Worm (Caenorhabditis elegans) whole organism, early embryonic: ENCODE data around the gene aco-1.
A peak's percentile ranks its signal among the peaks of the same experiment; 100 is the strongest.

Source experiments
- B0310.2 ChIP-seq: sonication (generic microtip); optimal IDR thresholded peaks from 2 replicates; lab custom pipeline; 2016; ENCODE audit warnings: mild to moderate bottlenecking, missing genetic modification characterization, missing compliant biosample characterization
- F13C5.2 ChIP-seq: sonication (generic microtip); optimal IDR thresholded peaks from 2 replicates; lab custom pipeline; 2017; ENCODE audit warnings: mild to moderate bottlenecking, missing genetic modification characterization, inconsistent platforms, missing compliant biosample characterization
- aly-1 ChIP-seq: sonication (generic microtip); optimal IDR thresholded peaks from 2 replicates; lab custom pipeline; 2016; ENCODE audit warnings: missing genetic modification characterization, missing compliant biosample characterization
- ama-1 ChIP-seq: fragments of 150-350 bp; optimal IDR thresholded peaks from 2 replicates; lab custom pipeline; 2014
- ceh-13 ChIP-seq: fragments of 200-800 bp; sonication (Bioruptor generic); optimal IDR thresholded peaks from 2 replicates; lab custom pipeline; 2018; ENCODE audit warnings: mild to moderate bottlenecking, missing genetic modification characterization, missing compliant biosample characterization
- ceh-36 ChIP-seq: sonication (generic microtip); optimal IDR thresholded peaks from 2 replicates; lab custom pipeline; 2016; ENCODE audit warnings: missing genetic modification characterization, inconsistent platforms, missing compliant biosample characterization
- ets-7 ChIP-seq: sonication (generic microtip); optimal IDR thresholded peaks from 2 replicates; lab custom pipeline; 2016; ENCODE audit warnings: missing genotype, missing genetic modification characterization, missing compliant biosample characterization
- flt-1 ChIP-seq: fragments of 200-800 bp; sonication (Bioruptor generic); IDR thresholded peaks from 2 replicates; pipeline ENCODE4 v1.3.6; 2022; ENCODE audit warnings: missing genetic modification characterization, missing compliant biosample characterization
- hmbx-1 ChIP-seq: sonication (generic microtip); optimal IDR thresholded peaks from 2 replicates; lab custom pipeline; 2016; ENCODE audit warnings: mild to moderate bottlenecking, missing genetic modification characterization, missing compliant biosample characterization
- hmg-4 ChIP-seq: fragments of 200-800 bp; sonication (Bioruptor generic); optimal IDR thresholded peaks from 2 replicates; lab custom pipeline; 2018; ENCODE audit warnings: mild to moderate bottlenecking, missing genetic modification characterization, missing compliant biosample characterization
- hnd-1 ChIP-seq: sonication (generic microtip); optimal IDR thresholded peaks from 2 replicates; lab custom pipeline; 2016; ENCODE audit warnings: missing genetic modification characterization, missing compliant biosample characterization
- pes-1 ChIP-seq: fragments of 200-800 bp; sonication (Bioruptor generic); IDR thresholded peaks from 2 replicates; pipeline ENCODE4 v1.3.6; 2022; ENCODE audit warnings: missing genetic modification reagents, missing genetic modification characterization, missing compliant biosample characterization
- scrt-1 ChIP-seq: fragments of 200-800 bp; sonication (Bioruptor generic); IDR thresholded peaks from 2 replicates; pipeline ENCODE4 v1.3.6; 2022; ENCODE audit warnings: missing genetic modification characterization, missing compliant biosample characterization
- sea-1 ChIP-seq: fragments of 200-800 bp; sonication (Bioruptor generic); conservative IDR thresholded peaks from 2 replicates; pipeline ENCODE4 v1.3.6; 2022; ENCODE audit warnings: missing genetic modification characterization, missing compliant biosample characterization
- tbx-11 ChIP-seq: fragments of 200-800 bp; sonication (Bioruptor generic); IDR thresholded peaks from 2 replicates; pipeline ENCODE4 v1.3.6; 2022; ENCODE audit warnings: missing genetic modification characterization, missing compliant biosample characterization
- tbx-37 ChIP-seq: fragments of 200-800 bp; sonication (Bioruptor generic); conservative IDR thresholded peaks from 2 replicates; pipeline ENCODE4 v1.3.6; 2022; ENCODE audit warnings: missing genetic modification reagents, missing genetic modification characterization, missing compliant biosample characterization
- tra-4 ChIP-seq: sonication (generic microtip); optimal IDR thresholded peaks from 2 replicates; lab custom pipeline; 2017; ENCODE audit warnings: missing genetic modification characterization, missing compliant biosample characterization

Gene aco-1

DNA sequence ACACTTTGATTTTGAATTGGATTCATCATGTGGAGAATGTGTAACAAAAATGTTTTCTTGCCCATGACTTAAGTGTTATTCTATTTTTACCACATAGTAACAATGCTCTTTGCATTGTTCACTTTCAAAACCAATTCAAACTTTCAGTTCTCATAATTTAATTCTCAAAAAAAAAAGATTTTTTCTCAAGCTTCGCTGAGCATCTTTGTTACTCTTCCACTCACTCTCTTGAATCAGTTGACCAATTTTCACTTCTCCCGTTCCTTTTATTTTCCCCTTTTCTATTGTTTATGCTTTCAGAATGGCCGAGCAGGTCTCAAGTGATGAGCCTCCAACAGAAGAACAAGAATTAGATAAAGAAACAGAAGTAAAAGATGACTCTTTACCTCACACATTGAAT is 6.5 kb downstream of the aco-1 start, which contains the start of gene oct-2:
TSS of gene oct-2 (plus strand) at position 301 of the 400 bp plus-strand sequence.
- TF ChIP-seq F13C5.2: no peak

DNA sequence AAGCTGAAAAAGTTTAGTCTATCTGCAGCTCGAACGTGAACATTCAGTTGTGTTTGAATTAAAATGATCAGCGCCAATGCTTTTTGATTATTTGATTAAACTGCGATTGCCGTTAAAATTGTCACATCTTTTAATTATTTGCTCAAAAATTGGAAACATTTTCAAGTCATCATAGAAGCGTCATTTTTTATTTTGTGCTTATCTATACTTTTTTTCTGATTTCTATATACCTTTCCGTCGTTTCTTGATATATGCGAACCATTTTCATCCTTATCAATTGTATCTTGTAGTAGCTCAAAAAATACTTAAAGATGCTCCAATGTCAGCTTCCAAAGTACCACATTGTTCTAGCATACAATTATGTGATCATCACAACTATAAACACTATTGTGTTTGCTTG is 11.6 kb downstream of the aco-1 start:
- no peak for TF ChIP-seq ceh-13 (GFP tag; lab: Kevin White, UChicago)
- no peak for TF ChIP-seq tra-4
- no peak for TF ChIP-seq B0310.2 (tag; lab: Kevin White, UChicago)
- TF ChIP-seq tbx-11 (GFP tag; lab: Robert Waterston, UW): no peak

DNA sequence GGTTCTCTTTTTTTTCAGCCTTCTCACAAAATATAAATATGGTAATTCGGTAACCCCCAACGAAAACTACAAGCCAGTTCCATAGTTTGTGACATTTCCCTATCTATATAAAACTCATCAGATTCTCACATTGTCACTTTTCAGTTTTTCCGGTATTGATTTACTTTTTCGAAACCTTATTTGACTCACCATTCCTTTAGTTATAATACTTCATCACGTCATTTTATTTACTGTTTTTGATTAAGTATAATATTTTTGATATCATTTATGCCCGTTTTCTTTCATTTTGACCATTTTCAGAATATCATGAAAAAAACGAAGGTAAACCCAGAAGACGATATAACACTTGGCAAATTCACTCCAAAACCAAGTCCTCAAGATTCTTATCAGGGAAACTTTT is 12.2 kb downstream of the aco-1 start, which contains the start of gene pgp-3:
TSS of gene pgp-3 (plus strand) at position 301 of the 400 bp plus-strand sequence.
- TF ChIP-seq hmbx-1 (tag; lab: Kevin White, UChicago): no peak
- no peak for TF ChIP-seq ceh-36
- TF ChIP-seq ceh-13 (GFP tag; lab: Kevin White, UChicago): no peak

- TF ChIP-seq scrt-1 (GFP tag; lab: Robert Waterston, UW) (no peak), pes-1 (no peak), sea-1 (GFP tag; lab: Robert Waterston, UW) (no peak), flt-1 (GFP tag; lab: Robert Waterston, UW) (no peak), hmg-4 (GFP tag; lab: Kevin White, UChicago) (no peak), hmbx-1 (tag; lab: Kevin White, UChicago) (no peak), ceh-13 (GFP tag; lab: Kevin White, UChicago) (no peak), F13C5.2 (no peak), tbx-11 (GFP tag; lab: Robert Waterston, UW) (no peak), ama-1 (lab: Kevin White, UChicago) (no peak), aly-1 (tag; lab: Kevin White, UChicago) (no peak), ets-7 (tag; lab: Kevin White, UChicago) (no peak), ceh-36 (no peak), tbx-37 (no peak), tra-4 (no peak), hnd-1 (tag; lab: Kevin White, UChicago) (no peak)
Observed at ce11 chrX:11355856-11356255, 16.2 kb downstream of the aco-1 start.

DNA sequence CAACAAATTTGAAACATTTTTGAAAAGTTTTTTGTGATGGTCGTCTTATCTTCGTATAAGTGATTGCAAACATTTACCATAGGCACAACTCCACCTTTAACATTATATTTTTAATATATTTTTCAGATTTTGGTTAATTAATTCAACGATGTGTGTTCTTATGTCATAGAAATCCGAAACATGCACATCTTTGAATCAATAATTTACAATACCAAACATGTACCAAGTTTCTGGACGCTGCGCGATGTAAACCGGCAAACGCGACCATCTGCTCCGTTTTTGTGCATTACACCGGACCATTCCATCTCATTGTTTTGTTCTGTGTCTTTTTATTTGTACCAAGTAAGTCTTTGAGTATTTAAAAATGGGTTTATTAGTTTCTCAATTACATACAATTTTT is 17.8 kb downstream of the aco-1 start, which contains the start of gene pgp-4:
TSS of gene pgp-4 (plus strand) at position 301 of the 400 bp plus-strand sequence.
- TF ChIP-seq ceh-13 (GFP tag; lab: Kevin White, UChicago): no peak
- TF ChIP-seq tbx-37: no peak
- no peak for TF ChIP-seq pes-1
- TF ChIP-seq F13C5.2: no peak
- TF ChIP-seq scrt-1 (GFP tag; lab: Robert Waterston, UW): no peak
- TF ChIP-seq tbx-11 (GFP tag; lab: Robert Waterston, UW): no peak

ce11 chrX:11364914-11365313 is 25.2 kb downstream of the aco-1 start:
- TF ChIP-seq F13C5.2: no peak
- no peak for TF ChIP-seq scrt-1 (GFP tag; lab: Robert Waterston, UW)
- TF ChIP-seq ceh-36: no peak
- TF ChIP-seq ceh-13 (GFP tag; lab: Kevin White, UChicago): no peak

DNA sequence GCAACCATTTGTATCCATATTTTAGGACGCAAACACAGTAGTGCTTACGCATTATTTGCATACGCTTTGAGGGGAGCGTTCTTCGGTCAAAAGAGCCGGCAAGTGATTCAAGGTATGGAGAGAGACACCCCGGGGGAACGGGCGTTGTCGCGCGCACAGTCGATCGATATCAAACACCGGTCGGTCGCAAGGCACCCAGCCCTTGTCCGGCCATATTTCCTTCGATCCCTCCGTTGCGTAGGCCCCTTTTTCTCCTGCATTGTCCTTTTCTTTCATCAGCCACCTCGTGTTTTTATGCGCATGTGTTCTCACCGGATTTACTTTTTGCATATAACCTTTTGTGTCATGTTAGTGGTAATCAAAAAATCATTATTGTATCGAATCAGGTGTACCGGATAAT is 26.3 kb downstream of the aco-1 start:
- peak; percentile 71 for TF ChIP-seq hmg-4 (GFP tag; lab: Kevin White, UChicago)
- TF ChIP-seq hnd-1 (tag; lab: Kevin White, UChicago): no peak
- TF ChIP-seq F13C5.2: no peak
- TF ChIP-seq hmbx-1 (tag; lab: Kevin White, UChicago): no peak
- TF ChIP-seq pes-1: no peak
- no peak for TF ChIP-seq scrt-1 (GFP tag; lab: Robert Waterston, UW)
- TF ChIP-seq aly-1 (tag; lab: Kevin White, UChicago): no peak
- TF ChIP-seq tbx-11 (GFP tag; lab: Robert Waterston, UW): 0 out of 2 replicates have a peak, but pooled peaks have one; percentile 26
- TF ChIP-seq ceh-36: no peak
- TF ChIP-seq ceh-13 (GFP tag; lab: Kevin White, UChicago): no peak
- no peak; the same call in 1 of the 2 replicates for TF ChIP-seq sea-1 (GFP tag; lab: Robert Waterston, UW)
- TF ChIP-seq ets-7 (tag; lab: Kevin White, UChicago): no peak
- no peak for TF ChIP-seq flt-1 (GFP tag; lab: Robert Waterston, UW)

ce11 chrX:11367087-11367486 is 27.4 kb downstream of the aco-1 start:
- TF ChIP-seq B0310.2 (tag; lab: Kevin White, UChicago) (no peak), flt-1 (GFP tag; lab: Robert Waterston, UW) (no peak), aly-1 (tag; lab: Kevin White, UChicago) (no peak), sea-1 (GFP tag; lab: Robert Waterston, UW) (no peak), ceh-36 (no peak), ets-7 (tag; lab: Kevin White, UChicago) (no peak)

ce11 chrX:11367640-11368039 is 28.0 kb downstream of the aco-1 start:
- TF ChIP-seq F13C5.2 (no peak), tbx-11 (GFP tag; lab: Robert Waterston, UW) (no peak), ets-7 (tag; lab: Kevin White, UChicago) (no peak), hmg-4 (GFP tag; lab: Kevin White, UChicago) (no peak), tbx-37 (no peak), aly-1 (tag; lab: Kevin White, UChicago) (no peak), hnd-1 (tag; lab: Kevin White, UChicago) (no peak), sea-1 (GFP tag; lab: Robert Waterston, UW) (no peak), ama-1 (lab: Kevin White, UChicago) (no peak), tra-4 (no peak), ceh-36 (no peak), ceh-13 (GFP tag; lab: Kevin White, UChicago) (no peak), pes-1 (no peak), scrt-1 (GFP tag; lab: Robert Waterston, UW) (no peak), flt-1 (GFP tag; lab: Robert Waterston, UW) (no peak), hmbx-1 (tag; lab: Kevin White, UChicago) (no peak), B0310.2 (tag; lab: Kevin White, UChicago) (no peak)
